Fruit fly (Drosophila melanogaster) whole organism, adult: ENCODE results near the gene Hsp83.
A peak's percentile ranks its signal among the peaks of the same experiment; 100 is the strongest.

ENCODE experiments used
- CG11617 ChIP-seq: fragments of 200-800 bp; sonication (Bioruptor generic); optimal IDR thresholded peaks from 2 replicates; lab custom pipeline; 2017; ENCODE audit warnings: mild to moderate bottlenecking, missing biosample characterization, missing genetic modification reagents, missing genetic modification characterization
- CG12768 ChIP-seq: fragments of 200-800 bp; sonication (Bioruptor generic); optimal IDR thresholded peaks from 2 replicates; lab custom pipeline; 2017; ENCODE audit warnings: missing biosample characterization, missing genetic modification characterization, mild to moderate bottlenecking, moderate library complexity, missing genetic modification reagents
- CG14711 ChIP-seq: fragments of 200-800 bp; sonication (Bioruptor generic); optimal IDR thresholded peaks from 2 replicates; lab custom pipeline; 2018; ENCODE audit warnings: missing biosample characterization, mild to moderate bottlenecking, missing genetic modification characterization, moderate library complexity
- CG1620 ChIP-seq: fragments of 200-800 bp; sonication (Bioruptor generic); optimal IDR thresholded peaks from 2 replicates; lab custom pipeline; 2016; ENCODE audit warnings: missing biosample characterization, missing genetic modification characterization
- CG33017 ChIP-seq: fragments of 200-800 bp; sonication (Bioruptor generic); optimal IDR thresholded peaks from 2 replicates; lab custom pipeline; 2018; ENCODE audit warnings: missing biosample characterization, mild to moderate bottlenecking, missing genetic modification characterization, moderate library complexity
- CG5204 ChIP-seq: fragments of 200-800 bp; sonication (Bioruptor generic); optimal IDR thresholded peaks from 2 replicates; lab custom pipeline; 2016; ENCODE audit warnings: missing biosample characterization, missing genetic modification characterization
- CG7045 ChIP-seq: fragments of 200-800 bp; sonication (Bioruptor generic); optimal IDR thresholded peaks from 2 replicates; lab custom pipeline; 2017; ENCODE audit warnings: missing biosample characterization, mild to moderate bottlenecking, missing genetic modification characterization
- CG7101 ChIP-seq: fragments of 200-800 bp; sonication (Bioruptor generic); optimal IDR thresholded peaks from 2 replicates; lab custom pipeline; 2018; ENCODE audit warnings: missing biosample characterization, mild to moderate bottlenecking, missing genetic modification characterization, moderate library complexity
- Clk ChIP-seq: fragments of 200-800 bp; sonication (Bioruptor generic); optimal IDR thresholded peaks from 2 replicates; lab custom pipeline; 2017; ENCODE audit warnings: missing biosample characterization, missing genetic modification characterization
- Crg-1 ChIP-seq: fragments of 200-800 bp; sonication (Bioruptor generic); optimal IDR thresholded peaks from 2 replicates; lab custom pipeline; 2016; ENCODE audit warnings: missing biosample characterization, missing genetic modification characterization
- Hr96 ChIP-seq: fragments of 200-800 bp; sonication (Bioruptor generic); optimal IDR thresholded peaks from 2 replicates; lab custom pipeline; 2016; ENCODE audit warnings: missing biosample characterization, missing genetic modification characterization
- Mnt ChIP-seq: fragments of 200-800 bp; sonication (Bioruptor generic); optimal IDR thresholded peaks from 2 replicates; lab custom pipeline; 2016; ENCODE audit warnings: missing biosample characterization, mild to moderate bottlenecking, missing genetic modification characterization
- bab1 ChIP-seq: fragments of 200-800 bp; sonication (Bioruptor generic); optimal IDR thresholded peaks from 3 replicates; lab custom pipeline; 2019; ENCODE audit warnings: missing biosample characterization, mild to moderate bottlenecking, missing genetic modification characterization, moderate library complexity
- cic ChIP-seq: fragments of 200-800 bp; sonication (Bioruptor generic); optimal IDR thresholded peaks from 2 replicates; lab custom pipeline; 2017; ENCODE audit warnings: missing biosample characterization, mild to moderate bottlenecking, missing genetic modification characterization, moderate library complexity
- cnc ChIP-seq, 2 experiments: fragments of >200 bp; optimal IDR thresholded peaks; 2 replicates each; lab custom pipeline; 2017
- kay ChIP-seq: fragments of 200-800 bp; sonication (Bioruptor generic); peaks from one replicate; lab custom pipeline; 2016; ENCODE audit warnings: missing biosample characterization, missing genetic modification characterization, borderline replicate concordance
- ovo ChIP-seq: fragments of 200-800 bp; sonication (Bioruptor generic); optimal IDR thresholded peaks from 2 replicates; lab custom pipeline; 2016; ENCODE audit warnings: missing biosample characterization, missing genetic modification characterization
- pad ChIP-seq: fragments of 200-800 bp; sonication (Bioruptor generic); optimal IDR thresholded peaks from 3 replicates; lab custom pipeline; 2017; ENCODE audit warnings: missing biosample characterization, missing genetic modification characterization, mild to moderate bottlenecking, moderate library complexity, missing genetic modification reagents
- tj ChIP-seq: fragments of 200-800 bp; sonication (Bioruptor generic); optimal IDR thresholded peaks from 3 replicates; lab custom pipeline; 2017; ENCODE audit warnings: missing biosample characterization, mild to moderate bottlenecking, missing genetic modification characterization, moderate library complexity
- toe ChIP-seq: fragments of 200-800 bp; sonication (Bioruptor generic); optimal IDR thresholded peaks from 2 replicates; lab custom pipeline; 2016; ENCODE audit warnings: missing biosample characterization, missing genetic modification characterization

The Hsp83 gene

DNA sequence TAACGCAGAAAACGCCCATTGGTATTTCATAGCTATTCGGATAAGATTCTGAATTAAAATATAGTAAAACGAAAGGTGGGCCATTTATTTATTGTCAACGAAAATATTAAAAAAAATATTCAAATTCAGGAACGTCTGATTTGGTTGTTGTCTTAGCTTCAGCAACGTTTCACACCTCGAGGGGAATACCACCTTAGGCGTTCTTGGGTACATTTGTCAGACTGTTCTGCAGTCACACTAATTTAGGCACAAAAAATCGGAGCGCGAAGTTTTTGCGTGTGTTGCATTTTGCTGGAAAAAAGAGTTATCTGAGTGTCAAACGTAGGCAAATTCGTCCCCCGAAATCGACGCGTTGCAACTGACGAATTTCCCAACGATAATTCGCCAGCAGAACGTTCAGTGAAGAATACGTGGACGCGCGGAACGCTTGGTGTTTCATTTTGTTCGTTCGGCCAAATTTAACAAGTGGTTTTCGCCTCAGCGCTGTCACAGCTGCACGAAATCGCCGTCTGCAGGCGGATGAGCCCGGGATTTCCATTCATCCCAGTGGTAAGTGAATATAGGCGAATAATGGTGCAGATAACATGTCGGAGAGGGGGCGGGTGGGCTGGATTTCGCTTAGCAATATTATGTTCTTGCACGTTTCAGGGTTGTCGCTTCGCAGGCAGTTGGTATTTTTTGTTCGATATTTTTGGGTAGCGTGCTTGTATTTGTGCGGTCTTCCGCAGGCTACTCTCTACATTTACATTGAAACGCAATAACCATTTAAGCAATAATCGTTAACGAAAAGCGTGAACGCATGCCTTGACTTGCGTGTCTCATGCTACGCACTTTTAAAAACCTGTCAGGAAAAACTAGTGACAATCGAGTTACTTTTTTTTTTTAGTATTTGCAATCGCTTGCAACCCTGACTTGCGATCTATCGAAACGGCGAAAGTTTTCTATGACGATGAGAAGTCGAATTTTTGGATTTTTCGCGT is 32.3 kb downstream of the Hsp83 start, which contains the start of gene Larp4B:
TSS of gene Larp4B (plus strand) at position 99 of the 980 bp plus-strand sequence.
- peak in 1 of 2 experiments; percentile 0 for TF ChIP-seq cnc (optimal IDR thresholded peaks at IDR 0.05; lab: Kevin White, UChicago)
- TF ChIP-seq Mnt (GFP tag; lab: Kevin White, UChicago): peak; percentile 26
- TF ChIP-seq CG7101 (tag; lab: Kevin White, UChicago): peak; percentile 1
- peak; percentile 95 for TF ChIP-seq CG14711 (tag; lab: Kevin White, UChicago)
- no peak for TF ChIP-seq cic
- TF ChIP-seq Crg-1 (GFP tag; lab: Kevin White, UChicago): no peak
- no peak for TF ChIP-seq kay (GFP tag; lab: Kevin White, UChicago)
- peak; percentile 25 for TF ChIP-seq CG7045
- no peak for TF ChIP-seq CG12768 (GFP tag; lab: Kevin White, UChicago)
- TF ChIP-seq CG11617 (GFP tag; lab: Kevin White, UChicago): peak; percentile 10
- TF ChIP-seq tj: peak; percentile 82
- no peak for TF ChIP-seq CG5204 (GFP tag; lab: Kevin White, UChicago)
- TF ChIP-seq Hr96 (GFP tag; lab: Kevin White, UChicago): no peak
- peak; percentile 39 for TF ChIP-seq bab1
- no peak for TF ChIP-seq Clk (GFP tag; lab: Kevin White, UChicago)
- no peak for TF ChIP-seq ovo (GFP tag; lab: Kevin White, UChicago)
- TF ChIP-seq CG1620: peak; percentile 31
- peak; percentile 24 for TF ChIP-seq pad (GFP tag; lab: Kevin White, UChicago)
- no peak for TF ChIP-seq CG33017 (tag; lab: Kevin White, UChicago)

DNA sequence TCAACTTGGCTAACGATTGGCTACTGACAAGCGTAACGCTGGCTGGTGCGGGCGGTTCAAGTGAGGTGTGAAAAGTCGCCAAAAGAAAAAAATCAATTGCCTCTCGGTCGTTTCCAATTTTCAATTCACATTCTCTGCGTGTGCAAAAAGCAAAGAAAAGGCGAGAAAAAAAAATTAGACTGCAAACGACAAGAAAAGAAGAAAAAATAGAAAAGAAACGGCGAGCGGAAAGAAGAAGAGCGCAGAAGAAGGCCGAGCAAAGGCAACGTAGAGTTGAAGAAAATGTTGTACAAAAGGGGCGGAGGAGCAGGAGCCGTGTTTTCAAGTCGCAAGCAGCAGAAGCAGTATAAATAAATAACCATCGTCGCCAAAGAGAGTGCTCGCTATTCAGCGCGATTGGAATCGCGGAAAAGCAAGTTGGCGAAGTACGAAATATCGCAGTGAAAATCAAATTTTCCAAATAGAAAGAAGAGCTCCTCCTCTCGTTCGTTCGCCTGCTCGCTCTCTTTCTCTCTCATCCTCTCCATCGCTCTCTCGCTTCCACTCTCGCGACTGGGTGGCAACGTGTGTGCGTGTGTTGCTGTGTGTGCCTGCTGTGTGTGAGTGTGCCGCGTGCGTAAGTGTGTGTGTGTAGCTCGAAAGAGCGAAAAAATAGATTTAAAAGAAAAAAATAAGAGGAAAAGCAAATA is 33.1 kb downstream of the Hsp83 start:
- no peak for TF ChIP-seq toe (GFP tag; lab: Kevin White, UChicago)
- peak; percentile 67 for TF ChIP-seq CG12768 (GFP tag; lab: Kevin White, UChicago)
- TF ChIP-seq CG14711 (tag; lab: Kevin White, UChicago): no peak
- peak; percentile 32 for TF ChIP-seq CG7045
- peak; percentile 13 for TF ChIP-seq Crg-1 (GFP tag; lab: Kevin White, UChicago)
- no peak for TF ChIP-seq bab1
- peak; percentile 49 for TF ChIP-seq CG11617 (GFP tag; lab: Kevin White, UChicago)
- no peak for TF ChIP-seq CG5204 (GFP tag; lab: Kevin White, UChicago)
- no peak for TF ChIP-seq tj
- peak; percentile 26 for TF ChIP-seq pad (GFP tag; lab: Kevin White, UChicago)
- TF ChIP-seq ovo (GFP tag; lab: Kevin White, UChicago): no peak
- peak; percentile 44 for TF ChIP-seq CG33017 (tag; lab: Kevin White, UChicago)
- no peak for TF ChIP-seq CG1620
- TF ChIP-seq cnc (optimal IDR thresholded peaks at IDR 0.05; lab: Kevin White, UChicago): no peak
- TF ChIP-seq cic: peak; percentile 72
- no peak for TF ChIP-seq kay (GFP tag; lab: Kevin White, UChicago)
- no peak for TF ChIP-seq Clk (GFP tag; lab: Kevin White, UChicago)
- TF ChIP-seq Mnt (GFP tag; lab: Kevin White, UChicago): peak; percentile 72
- TF ChIP-seq CG7101 (tag; lab: Kevin White, UChicago): peak; percentile 25
- no peak for TF ChIP-seq Hr96 (GFP tag; lab: Kevin White, UChicago)

DNA sequence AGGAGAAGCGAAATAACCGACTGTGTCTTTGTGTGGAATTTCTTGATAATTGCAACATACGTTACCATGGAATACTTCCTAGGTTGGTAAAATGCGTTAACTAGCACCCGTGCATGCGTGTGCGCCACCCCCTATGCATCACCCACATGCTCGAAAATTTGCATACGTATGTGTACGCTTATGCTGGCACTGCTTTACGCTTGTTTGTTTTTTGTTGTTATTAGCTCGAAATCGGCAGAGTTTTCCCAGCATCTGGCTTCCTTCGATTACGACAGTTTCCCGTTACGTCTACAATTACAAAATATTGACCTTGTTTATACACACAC is 33.7 kb downstream of the Hsp83 start:
- TF ChIP-seq tj (peak; percentile 32), toe (GFP tag; lab: Kevin White, UChicago) (no peak)

dm6 chr3L:3236319-3236718 is 43.5 kb downstream of the Hsp83 start:
- peak; percentile 59 for TF ChIP-seq cic
- TF ChIP-seq ovo (GFP tag; lab: Kevin White, UChicago): no peak
- TF ChIP-seq kay (GFP tag; lab: Kevin White, UChicago): no peak
- TF ChIP-seq CG14711 (tag; lab: Kevin White, UChicago): no peak

DNA sequence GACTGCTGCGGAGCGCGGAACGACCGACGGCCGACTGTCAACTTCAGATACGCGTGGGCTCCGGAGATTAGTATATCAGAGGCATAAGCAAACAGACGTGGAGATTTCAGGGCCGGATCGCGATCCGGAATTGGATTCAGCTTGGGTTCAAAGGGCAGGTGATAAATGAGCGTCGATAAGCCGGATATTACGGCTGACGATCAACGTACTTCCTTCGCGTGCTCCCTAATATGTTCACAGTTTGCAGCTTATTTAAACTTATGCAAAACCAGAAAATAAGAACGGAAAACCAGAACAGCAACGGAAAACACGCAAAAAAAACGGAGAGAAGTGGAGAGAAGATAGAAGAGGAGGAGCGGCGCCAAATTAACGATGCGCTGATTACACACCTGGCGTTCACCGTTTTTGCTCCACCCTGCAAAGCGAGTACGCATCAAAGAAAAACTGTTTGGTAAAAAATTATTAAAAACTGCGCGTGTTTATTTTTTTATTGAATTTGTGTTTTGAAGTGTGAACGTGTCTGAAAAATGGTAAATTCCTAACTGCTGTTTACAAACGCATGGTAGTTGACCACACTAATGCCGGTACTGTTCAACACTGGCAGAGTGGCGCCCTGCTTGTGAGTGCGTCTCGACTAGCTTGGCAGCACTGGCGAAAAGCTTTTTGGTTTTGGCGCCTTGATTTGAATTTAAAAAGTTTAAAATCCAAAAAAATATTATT is 46.4 kb downstream of the Hsp83 start, which contains the start of gene CG17746:
TSS of gene CG17746 (minus strand) at position 546 of the 720 bp plus-strand sequence.
- no peak for TF ChIP-seq Hr96 (GFP tag; lab: Kevin White, UChicago)
- peak; percentile 9 for TF ChIP-seq ovo (GFP tag; lab: Kevin White, UChicago)
- TF ChIP-seq kay (GFP tag; lab: Kevin White, UChicago): no peak
- no peak for TF ChIP-seq tj
- no peak for TF ChIP-seq toe (GFP tag; lab: Kevin White, UChicago)
- TF ChIP-seq CG14711 (tag; lab: Kevin White, UChicago): peak; percentile 21
- peak; percentile 4 for TF ChIP-seq Clk (GFP tag; lab: Kevin White, UChicago)
- no peak for TF ChIP-seq CG5204 (GFP tag; lab: Kevin White, UChicago)
- no peak for TF ChIP-seq CG11617 (GFP tag; lab: Kevin White, UChicago)
- TF ChIP-seq CG33017 (tag; lab: Kevin White, UChicago): no peak
- no peak for TF ChIP-seq CG12768 (GFP tag; lab: Kevin White, UChicago)
- peak; percentile 12 for TF ChIP-seq cic
- TF ChIP-seq CG7045: peak; percentile 10
- TF ChIP-seq pad (GFP tag; lab: Kevin White, UChicago): peak; percentile 42
- TF ChIP-seq cnc (optimal IDR thresholded peaks at IDR 0.05; lab: Kevin White, UChicago): no peak
- peak; percentile 81 for TF ChIP-seq Mnt (GFP tag; lab: Kevin White, UChicago)
- TF ChIP-seq CG7101 (tag; lab: Kevin White, UChicago): peak; percentile 23
- TF ChIP-seq CG1620: peak; percentile 79
- TF ChIP-seq bab1: peak; percentile 78
- peak; percentile 81 for TF ChIP-seq Crg-1 (GFP tag; lab: Kevin White, UChicago)
